Worm (Caenorhabditis elegans): ENCODE measurements around the gene R01B10.3.

- TF ChIP-seq ama-1 (optimal IDR thresholded peaks at IDR 0.05) (no peak), gmeb-2 (tag; optimal IDR thresholded peaks at IDR 0.05) (no peak), unc-55 (GFP tag; optimal IDR thresholded peaks at IDR 0.05) (no peak), ref-2 (tag; optimal IDR thresholded peaks at IDR 0.05) (no peak), hlh-15 (tag; optimal IDR thresholded peaks at IDR 0.05) (no peak)
Measured at ce11 chrV:6015546-6016089, 29.3 kb downstream of the R01B10.3 start.

Data from whole organism, late embryonic.